Fruit fly (Drosophila melanogaster) whole organism, pupa: Measurements from ENCODE around the gene Hers.

Experiments used
- CG10348 ChIP-seq: fragments of 200-800 bp; sonication (Bioruptor generic); IDR thresholded peaks from 2 replicates; pipeline ENCODE4 v1.3.6; 2022; ENCODE audit warnings: missing biosample characterization, missing genetic modification characterization
- CG12605 ChIP-seq: fragments of 200-800 bp; sonication (Bioruptor generic); IDR thresholded peaks from 2 replicates; pipeline ENCODE4 v1.3.6; 2022; ENCODE audit warnings: missing biosample characterization, missing genetic modification characterization
- CG13204 ChIP-seq: fragments of 200-800 bp; sonication (Bioruptor generic); optimal IDR thresholded peaks from 2 replicates; lab custom pipeline; 2018; ENCODE audit warnings: missing biosample characterization, mild to moderate bottlenecking, missing genetic modification characterization, moderate library complexity
- CG14655 ChIP-seq: fragments of 200-800 bp; sonication (Bioruptor generic); optimal IDR thresholded peaks from 3 replicates; lab custom pipeline; 2017; ENCODE audit warnings: mild to moderate bottlenecking, missing biosample characterization, missing genetic modification reagents, missing genetic modification characterization
- CG15710 ChIP-seq: fragments of 200-800 bp; sonication (Bioruptor generic); optimal IDR thresholded peaks from 2 replicates; lab custom pipeline; 2018; ENCODE audit warnings: missing biosample characterization, mild to moderate bottlenecking, missing genetic modification characterization, moderate library complexity
- CG17806 ChIP-seq: fragments of 200-800 bp; sonication (Bioruptor generic); optimal IDR thresholded peaks from 2 replicates; lab custom pipeline; 2018; ENCODE audit warnings: missing biosample characterization, mild to moderate bottlenecking, missing genetic modification characterization, moderate library complexity
- CG32121 ChIP-seq: fragments of 200-800 bp; sonication (Bioruptor generic); IDR thresholded peaks from 2 replicates; pipeline ENCODE4 v1.3.6; 2022; ENCODE audit warnings: missing biosample characterization, missing genetic modification characterization
- CG34367 ChIP-seq: fragments of 200-800 bp; sonication (Bioruptor generic); optimal IDR thresholded peaks from 2 replicates; lab custom pipeline; 2018; ENCODE audit warnings: missing biosample characterization, mild to moderate bottlenecking, missing genetic modification characterization
- CG4496 ChIP-seq: fragments of 200-800 bp; sonication (Bioruptor generic); IDR thresholded peaks from 3 replicates; pipeline ENCODE4 v1.3.6; 2022; ENCODE audit warnings: missing biosample characterization, missing genetic modification characterization
- CG8159 ChIP-seq: fragments of 200-800 bp; sonication (Bioruptor generic); optimal IDR thresholded peaks from 3 replicates; lab custom pipeline; 2018; ENCODE audit warnings: missing biosample characterization, mild to moderate bottlenecking, missing genetic modification characterization, moderate library complexity
- CG8301 ChIP-seq: fragments of 200-800 bp; sonication (Bioruptor generic); optimal IDR thresholded peaks from 2 replicates; lab custom pipeline; 2018; ENCODE audit warnings: missing biosample characterization, mild to moderate bottlenecking, missing genetic modification characterization
- CG9948 ChIP-seq: fragments of 200-800 bp; sonication (Bioruptor generic); optimal IDR thresholded peaks from 2 replicates; lab custom pipeline; 2018; ENCODE audit warnings: missing biosample characterization, mild to moderate bottlenecking, missing genetic modification characterization, moderate library complexity
- D1 ChIP-seq: fragments of 200-800 bp; sonication (Bioruptor generic); optimal IDR thresholded peaks from 2 replicates; lab custom pipeline; 2018; ENCODE audit warnings: missing biosample characterization, mild to moderate bottlenecking, missing genetic modification characterization, moderate library complexity
- EcR ChIP-seq: fragments of 200-800 bp; sonication (Bioruptor generic); optimal IDR thresholded peaks from 3 replicates; lab custom pipeline; 2019; ENCODE audit warnings: missing biosample characterization, missing genetic modification characterization, mild to moderate bottlenecking, moderate library complexity, missing genetic modification reagents
- Ets98B ChIP-seq: fragments of 200-800 bp; sonication (Bioruptor generic); IDR thresholded peaks from 2 replicates; pipeline ENCODE4 v1.3.6; 2022; ENCODE audit warnings: missing biosample characterization, missing genetic modification characterization
- Pif1A ChIP-seq: fragments of 200-800 bp; sonication (Bioruptor generic); optimal IDR thresholded peaks from 3 replicates; lab custom pipeline; 2016; ENCODE audit warnings: missing biosample characterization, missing genetic modification characterization
- Pif1B ChIP-seq: fragments of 200-800 bp; sonication (Bioruptor generic); optimal IDR thresholded peaks from 3 replicates; lab custom pipeline; 2016; ENCODE audit warnings: missing biosample characterization, missing genetic modification characterization
- Snoo ChIP-seq: fragments of 200-800 bp; sonication (Bioruptor generic); optimal IDR thresholded peaks from 3 replicates; lab custom pipeline; 2017; ENCODE audit warnings: missing biosample characterization, mild to moderate bottlenecking, missing genetic modification characterization, inconsistent platforms
- fd96Ca ChIP-seq: fragments of 200-800 bp; sonication (Bioruptor generic); IDR thresholded peaks from 3 replicates; pipeline ENCODE4 v1.3.6; 2022; ENCODE audit warnings: missing biosample characterization, missing genetic modification characterization
- gl ChIP-seq: fragments of 200-800 bp; sonication (Bioruptor generic); optimal IDR thresholded peaks from 2 replicates; lab custom pipeline; 2018; ENCODE audit warnings: missing biosample characterization, mild to moderate bottlenecking, missing genetic modification characterization
- rn ChIP-seq: fragments of 200-800 bp; sonication (Bioruptor generic); IDR thresholded peaks from 2 replicates; pipeline ENCODE4 v1.3.6; 2022; ENCODE audit warnings: missing biosample characterization, missing genetic modification characterization

Hers gene

DNA sequence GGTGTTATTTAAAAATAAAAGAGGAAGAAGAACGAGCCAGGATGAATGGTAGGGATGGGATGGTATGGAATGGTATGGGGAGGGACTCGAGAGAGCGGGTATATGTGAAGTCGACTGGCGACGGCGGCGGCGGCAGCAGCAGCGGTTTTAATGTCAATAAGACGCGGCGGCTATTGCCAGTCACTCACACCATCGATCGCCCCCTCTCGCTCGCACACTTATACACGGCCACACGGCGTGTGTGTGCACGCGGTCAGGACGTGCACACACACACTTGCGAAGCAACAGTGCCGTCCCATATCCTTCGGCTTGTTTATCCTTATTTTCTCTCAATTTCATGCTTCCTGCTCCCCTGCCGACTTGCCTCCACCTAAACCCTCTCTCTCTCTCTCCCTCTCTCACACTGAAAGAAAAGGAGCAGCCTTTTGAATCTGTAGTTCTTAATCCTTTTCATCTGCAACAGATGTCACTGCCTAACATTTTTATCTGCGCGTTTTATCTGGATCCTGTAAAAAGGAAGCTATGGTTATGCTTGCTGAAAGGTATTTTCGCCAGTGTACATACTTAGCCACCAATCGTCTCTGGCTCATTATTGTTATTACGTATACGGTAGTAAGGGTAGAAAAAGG, 23.3 kb downstream of the Hers start:
- TF ChIP-seq CG34367 (tag; lab: Kevin White, UChicago) (peak; percentile 55), CG8159 (tag; lab: Kevin White, UChicago) (peak; percentile 74), Snoo (tag; lab: Kevin White, UChicago) (peak; percentile 70), Pif1B (GFP tag; lab: Kevin White, UChicago) (peak; percentile 40), CG12605 (GFP tag; lab: Robert Waterston, UW) (no peak), CG15710 (tag; lab: Kevin White, UChicago) (peak; percentile 76), fd96Ca (peak; percentile 60; the same call in 2 of the 3 replicates), EcR (GFP tag; lab: Kevin White, UChicago) (no peak), Pif1A (GFP tag; lab: Kevin White, UChicago) (peak; percentile 73), CG13204 (peak; percentile 23), gl (tag; lab: Kevin White, UChicago) (peak; percentile 58), CG17806 (peak; percentile 61), Ets98B (GFP tag; lab: Robert Waterston, UW) (peak; percentile 39; the same call in 1 of the 2 replicates), CG4496 (GFP tag; lab: Robert Waterston, UW) (peak; percentile 30; the same call in 1 of the 3 replicates), CG32121 (GFP tag; lab: Robert Waterston, UW) (0 out of 2 replicates have a peak, but pooled peaks have one; percentile 28), CG14655 (GFP tag; lab: Kevin White, UChicago) (peak; percentile 45), CG10348 (GFP tag; lab: Robert Waterston, UW) (no peak), D1 (tag; lab: Kevin White, UChicago) (no peak), CG9948 (tag; lab: Kevin White, UChicago) (peak; percentile 73), CG8301 (tag; lab: Kevin White, UChicago) (peak; percentile 31), rn (GFP tag; lab: Robert Waterston, UW) (no peak)

DNA sequence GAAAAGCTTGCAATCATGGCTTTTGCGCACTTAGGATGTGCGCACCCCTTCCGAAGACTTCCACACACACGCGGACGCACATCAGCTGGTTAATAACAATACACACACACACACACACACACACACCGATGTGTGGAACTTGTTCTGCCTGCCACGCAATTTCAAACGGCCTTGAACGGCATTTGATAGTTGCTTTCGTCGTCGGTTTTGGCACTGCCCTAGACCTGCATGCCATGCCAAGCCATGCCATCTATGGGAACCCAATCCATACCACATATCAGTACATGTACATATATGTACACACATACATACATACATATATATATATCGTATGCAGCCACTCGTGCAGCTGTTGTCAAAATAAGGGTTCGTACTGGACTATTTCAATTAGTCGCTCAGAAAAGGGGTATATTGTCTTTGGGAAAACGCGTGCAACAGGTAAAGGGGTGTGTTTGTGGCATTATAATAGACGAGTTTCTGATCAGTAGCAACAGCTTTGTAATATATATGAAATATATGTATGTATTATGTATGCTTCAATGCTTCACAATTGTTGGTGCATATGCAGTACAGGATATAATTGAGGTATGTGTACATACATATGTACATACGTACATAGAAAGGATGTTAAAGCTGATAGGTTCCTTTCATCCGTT, 24.2 kb downstream of the Hers start, which contains the start of gene amn:
amn (minus strand) TSS at position 51 of the 656 bp plus-strand sequence.
- no peak for TF ChIP-seq Pif1A (GFP tag; lab: Kevin White, UChicago)
- TF ChIP-seq CG17806: no peak
- no peak for TF ChIP-seq CG15710 (tag; lab: Kevin White, UChicago)
- TF ChIP-seq Snoo (tag; lab: Kevin White, UChicago): no peak
- no peak for TF ChIP-seq CG12605 (GFP tag; lab: Robert Waterston, UW)
- TF ChIP-seq CG8159 (tag; lab: Kevin White, UChicago): no peak
- no peak for TF ChIP-seq D1 (tag; lab: Kevin White, UChicago)
- TF ChIP-seq fd96Ca: no peak
- TF ChIP-seq rn (GFP tag; lab: Robert Waterston, UW): no peak
- TF ChIP-seq Pif1B (GFP tag; lab: Kevin White, UChicago): no peak
- TF ChIP-seq Ets98B (GFP tag; lab: Robert Waterston, UW): no peak
- TF ChIP-seq CG34367 (tag; lab: Kevin White, UChicago): no peak
- no peak for TF ChIP-seq CG4496 (GFP tag; lab: Robert Waterston, UW)
- TF ChIP-seq CG32121 (GFP tag; lab: Robert Waterston, UW): no peak
- no peak for TF ChIP-seq EcR (GFP tag; lab: Kevin White, UChicago)
- no peak for TF ChIP-seq CG8301 (tag; lab: Kevin White, UChicago)
- no peak for TF ChIP-seq CG14655 (GFP tag; lab: Kevin White, UChicago)
- TF ChIP-seq gl (tag; lab: Kevin White, UChicago): no peak
- no peak for TF ChIP-seq CG9948 (tag; lab: Kevin White, UChicago)
- TF ChIP-seq, all 21 proteins: peak for 0

DNA sequence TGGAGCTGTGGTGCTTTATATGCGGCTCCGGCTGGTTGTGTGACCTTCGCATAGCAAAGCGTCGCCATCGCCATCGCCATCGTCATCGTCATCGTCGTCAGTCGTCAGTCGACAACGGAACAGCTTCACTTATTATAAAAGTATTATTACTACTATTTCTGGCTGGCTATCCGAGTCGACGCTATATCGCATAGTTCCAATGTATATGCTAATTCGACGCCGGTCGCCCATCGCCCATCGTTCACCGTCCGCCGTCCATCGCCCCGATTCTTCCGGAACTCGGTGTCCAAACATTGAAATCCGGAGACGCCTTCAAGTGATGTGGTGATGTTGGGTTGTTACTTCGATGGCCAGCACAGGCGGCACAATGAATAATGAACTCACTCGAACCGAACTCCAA, 26.1 kb downstream of the Hers start:
- TF ChIP-seq CG10348 (GFP tag; lab: Robert Waterston, UW): no peak
- TF ChIP-seq fd96Ca: no peak
- TF ChIP-seq CG8159 (tag; lab: Kevin White, UChicago): no peak
- no peak for TF ChIP-seq Pif1A (GFP tag; lab: Kevin White, UChicago)
- TF ChIP-seq CG17806: no peak
- TF ChIP-seq CG8301 (tag; lab: Kevin White, UChicago): no peak
- TF ChIP-seq Snoo (tag; lab: Kevin White, UChicago): no peak
- TF ChIP-seq D1 (tag; lab: Kevin White, UChicago): no peak
- TF ChIP-seq CG13204: no peak
- TF ChIP-seq CG9948 (tag; lab: Kevin White, UChicago): no peak

DNA sequence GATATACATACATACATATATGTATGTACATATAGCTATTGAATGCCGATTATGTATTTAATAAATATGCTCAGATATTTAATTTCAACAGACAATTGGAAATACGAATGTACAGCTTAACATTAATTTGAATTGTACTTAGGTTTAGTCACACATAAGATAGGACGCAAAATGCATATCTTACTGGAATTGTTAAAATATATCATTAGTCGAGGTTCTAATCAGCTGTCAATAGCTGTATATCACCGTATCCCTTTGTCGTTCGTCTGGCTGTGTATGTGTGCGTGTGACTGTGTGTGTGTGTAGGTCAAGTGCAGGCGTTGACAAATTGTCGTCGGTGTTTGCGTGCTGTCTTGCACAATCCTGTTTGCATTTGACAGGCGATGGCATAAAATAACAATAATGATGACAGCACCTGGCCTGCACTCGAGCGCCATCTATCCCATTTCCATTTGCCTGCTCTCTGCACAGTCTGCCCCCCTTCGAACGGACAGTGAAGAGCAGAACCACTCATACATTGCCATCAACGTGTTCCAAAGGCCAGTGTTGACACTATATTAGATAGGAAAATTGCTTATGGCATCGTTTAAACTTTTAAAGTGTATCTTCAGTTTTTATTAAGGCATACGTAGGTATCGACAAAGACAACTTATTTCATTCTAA, 31.5 kb downstream of the Hers start:
- peak; percentile 30 for TF ChIP-seq CG17806
- TF ChIP-seq CG12605 (GFP tag; lab: Robert Waterston, UW): no peak
- TF ChIP-seq Ets98B (GFP tag; lab: Robert Waterston, UW): no peak

DNA sequence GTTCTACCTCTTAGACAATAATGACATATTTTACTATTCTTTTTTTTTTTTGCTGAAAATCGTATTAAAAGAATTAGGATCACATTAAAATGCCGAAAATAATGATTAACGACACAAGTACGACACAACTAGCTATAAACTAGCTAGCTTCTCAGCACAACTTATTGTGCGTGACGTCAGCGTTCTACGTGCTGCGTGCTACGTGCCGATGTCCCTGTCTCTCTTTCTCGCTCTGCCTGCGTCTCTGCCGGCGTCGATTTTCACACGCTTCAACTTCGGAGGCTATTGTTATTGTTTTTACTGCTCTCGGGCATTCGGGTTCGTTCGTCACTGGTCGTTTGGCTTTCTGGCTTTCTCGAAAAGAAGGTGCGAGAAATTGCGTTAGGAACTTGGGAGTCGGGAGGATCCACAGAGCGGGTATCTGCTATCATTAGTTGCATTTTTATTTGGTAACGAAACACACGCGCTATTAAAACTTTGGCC, 32.1 kb downstream of the Hers start:
- TF ChIP-seq EcR (GFP tag; lab: Kevin White, UChicago) (peak; percentile 2), Pif1B (GFP tag; lab: Kevin White, UChicago) (no peak), CG10348 (GFP tag; lab: Robert Waterston, UW) (no peak), CG8159 (tag; lab: Kevin White, UChicago) (no peak), Snoo (tag; lab: Kevin White, UChicago) (no peak)
